Worm (Caenorhabditis elegans) whole organism, L4 larva: ENCODE data around the gene Y51H4A.24.
"Not testable (repeated sequence)": the region's sequence is repeated elsewhere in the genome, so short reads cannot be mapped to it uniquely, and the experiment has no call there.

ENCODE experiments used
- D1046.2 ChIP-seq: fragments of 200-800 bp; sonication (Bioruptor generic); IDR thresholded peaks from 2 replicates; pipeline ENCODE4 v1.3.6; 2022; ENCODE audit warnings: missing genetic modification characterization, missing compliant biosample characterization
- F26F4.8 ChIP-seq: fragments of 200-800 bp; sonication (Bioruptor generic); conservative IDR thresholded peaks from 2 replicates; pipeline ENCODE4 v1.3.6; 2022; ENCODE audit warnings: missing genetic modification characterization, missing compliant biosample characterization
- T26A8.4 ChIP-seq: fragments of 200-800 bp; sonication (Bioruptor generic); IDR thresholded peaks from 2 replicates; pipeline ENCODE4 v1.3.6; 2022; ENCODE audit warnings: missing genetic modification characterization, missing compliant biosample characterization
- Y105C5A.15 ChIP-seq: fragments of 200-800 bp; sonication (Bioruptor generic); IDR thresholded peaks from 2 replicates; pipeline ENCODE4 v1.3.6; 2022; ENCODE audit warnings: missing genetic modification characterization, missing compliant biosample characterization
- aly-2 ChIP-seq: sonication (generic microtip); optimal IDR thresholded peaks from 2 replicates; lab custom pipeline; 2018; ENCODE audit warnings: missing biosample characterization, missing genetic modification characterization
- attf-4 ChIP-seq: sonication (generic microtip); optimal IDR thresholded peaks from 3 replicates; lab custom pipeline; 2017; ENCODE audit warnings: missing biosample characterization, missing genetic modification characterization
- ceh-28 ChIP-seq: fragments of 150-350 bp; optimal IDR thresholded peaks from 2 replicates; lab custom pipeline; 2014; ENCODE audit warnings: missing biosample characterization, missing genetic modification reagents, missing genetic modification characterization
- ceh-44 ChIP-seq: fragments of 200-800 bp; sonication (Bioruptor generic); IDR thresholded peaks from 2 replicates; pipeline ENCODE4 v1.3.6; 2022; ENCODE audit warnings: missing genetic modification reagents, missing genetic modification characterization, missing compliant biosample characterization
- ctbp-1 ChIP-seq: fragments of 200-800 bp; sonication (Bioruptor generic); IDR thresholded peaks from 2 replicates; pipeline ENCODE4 v1.3.6; 2022; ENCODE audit warnings: missing genetic modification reagents, missing genetic modification characterization, missing compliant biosample characterization
- daf-16 ChIP-seq, 3 experiments: sonication (generic microtip); optimal IDR thresholded peaks; 2 replicates each; lab custom pipeline; 2016 to 2017; ENCODE audit warnings: missing genetic modification characterization in 3 of 3, missing genetic modification reagents in 3 of 3, mild to moderate bottlenecking in 2 of 3, missing compliant biosample characterization in 2 of 3, missing biosample characterization in 1 of 3, moderate library complexity in 1 of 3
- dmd-9 ChIP-seq: fragments of 200-800 bp; sonication (Bioruptor generic); IDR thresholded peaks from 2 replicates; pipeline ENCODE4 v1.3.6; 2022; ENCODE audit warnings: missing genetic modification reagents, missing genetic modification characterization, missing compliant biosample characterization
- duxl-1 ChIP-seq: sonication (generic microtip); optimal IDR thresholded peaks from 2 replicates; lab custom pipeline; 2016; ENCODE audit warnings: mild to moderate bottlenecking, missing genetic modification characterization, moderate library complexity, missing compliant biosample characterization; ENCODE audit not compliant: poor library complexity
- dve-1 ChIP-seq: sonication (generic microtip); optimal IDR thresholded peaks from 2 replicates; lab custom pipeline; 2017; ENCODE audit warnings: antibody characterized with exemption, mild to moderate bottlenecking, missing genetic modification characterization, missing compliant biosample characterization; ENCODE audit not compliant: insufficient read depth
- lin-1 ChIP-seq: fragments of 200-800 bp; sonication (Bioruptor generic); IDR thresholded peaks from 2 replicates; pipeline ENCODE4 v1.3.6; 2022; ENCODE audit warnings: missing genetic modification reagents, missing genetic modification characterization, missing compliant biosample characterization
- lin-38 ChIP-seq: fragments of 200-800 bp; sonication (Bioruptor generic); IDR thresholded peaks from 2 replicates; pipeline ENCODE4 v1.3.6; 2022; ENCODE audit warnings: missing genetic modification reagents, missing genetic modification characterization, missing compliant biosample characterization
- lin-39 ChIP-seq: fragments of 150-350 bp; optimal IDR thresholded peaks from 2 replicates; lab custom pipeline; 2014; ENCODE audit warnings: missing biosample characterization, missing genetic modification reagents, missing genetic modification characterization
- lir-3 ChIP-seq: sonication (generic microtip); optimal IDR thresholded peaks from 2 replicates; lab custom pipeline; 2016; ENCODE audit warnings: mild to moderate bottlenecking, missing genetic modification characterization, missing compliant biosample characterization
- madf-9 ChIP-seq: fragments of 200-800 bp; sonication (Bioruptor generic); conservative IDR thresholded peaks from 2 replicates; pipeline ENCODE4 v1.3.6; 2022; ENCODE audit warnings: missing genetic modification reagents, missing genetic modification characterization, missing compliant biosample characterization
- mdl-1 ChIP-seq, 2 experiments: fragments of 150-350 bp in 1 of 2; sonication (generic microtip) in 1 of 2; optimal IDR thresholded peaks; 2 replicates each; lab custom pipeline; 2014 to 2017; ENCODE audit warnings: missing biosample characterization in 2 of 2, missing genetic modification characterization in 2 of 2
- mdt-29 ChIP-seq: fragments of 200-800 bp; sonication (Bioruptor generic); IDR thresholded peaks from 2 replicates; pipeline ENCODE4 v1.3.6; 2022; ENCODE audit warnings: missing genetic modification reagents, missing genetic modification characterization, missing compliant biosample characterization
- mxl-2 ChIP-seq: fragments of 200-800 bp; sonication (Bioruptor generic); conservative IDR thresholded peaks from 2 replicates; pipeline ENCODE4 v1.3.6; 2022; ENCODE audit warnings: missing genetic modification reagents, missing genetic modification characterization, missing compliant biosample characterization
- nhr-102 ChIP-seq: sonication (generic microtip); optimal IDR thresholded peaks from 2 replicates; lab custom pipeline; 2016; ENCODE audit warnings: mild to moderate bottlenecking, missing genetic modification characterization, moderate library complexity, missing compliant biosample characterization
- nhr-11 ChIP-seq: fragments of 150-350 bp; optimal IDR thresholded peaks from 2 replicates; lab custom pipeline; 2014; ENCODE audit warnings: missing biosample characterization, missing genetic modification characterization
- nhr-28 ChIP-seq: fragments of 150-350 bp; optimal IDR thresholded peaks from 2 replicates; lab custom pipeline; 2014; ENCODE audit warnings: missing biosample characterization, missing genetic modification characterization
- nhr-76 ChIP-seq: fragments of 150-350 bp; optimal IDR thresholded peaks from 2 replicates; lab custom pipeline; 2014; ENCODE audit warnings: missing biosample characterization, missing genetic modification characterization
- pha-4 ChIP-seq, 2 experiments: fragments of 150-350 bp in 1 of 2; fragments of 200-800 bp in 1 of 2; sonication (Bioruptor generic) in 1 of 2; IDR thresholded peaks in 1 of 2; optimal IDR thresholded peaks in 1 of 2; 2 replicates each; pipeline versions ENCODE4 v1.3.6 to Lab custom; 2014 to 2022; ENCODE audit warnings: missing genetic modification characterization in 2 of 2, missing genetic modification reagents in 2 of 2, missing biosample characterization in 1 of 2, missing compliant biosample characterization in 1 of 2
- php-3 ChIP-seq: fragments of 200-800 bp; sonication (Bioruptor generic); IDR thresholded peaks from 2 replicates; pipeline ENCODE4 v1.3.6; 2022; ENCODE audit warnings: missing genetic modification reagents, missing genetic modification characterization, missing compliant biosample characterization
- pqm-1 ChIP-seq: sonication (generic microtip); optimal IDR thresholded peaks from 2 replicates; lab custom pipeline; 2017; ENCODE audit warnings: missing biosample characterization, missing genetic modification characterization
- skn-1 ChIP-seq: fragments of 150-350 bp; optimal IDR thresholded peaks from 2 replicates; lab custom pipeline; 2014; ENCODE audit warnings: missing biosample characterization, missing genetic modification characterization
- snpc-1.2 ChIP-seq: fragments of 200-800 bp; sonication (Bioruptor generic); IDR thresholded peaks from 2 replicates; pipeline ENCODE4 v1.3.6; 2022; ENCODE audit warnings: missing genetic modification reagents, missing genetic modification characterization, missing compliant biosample characterization
- vab-7 ChIP-seq: fragments of 200-800 bp; sonication (Bioruptor generic); IDR thresholded peaks from 2 replicates; pipeline ENCODE4 v1.3.6; 2022; ENCODE audit warnings: missing genetic modification reagents, missing genetic modification characterization, missing compliant biosample characterization
- zip-11 ChIP-seq: fragments of 200-800 bp; sonication (Bioruptor generic); IDR thresholded peaks from 2 replicates; pipeline ENCODE4 v1.3.6; 2022; ENCODE audit warnings: missing genetic modification characterization, missing compliant biosample characterization

Gene Y51H4A.24

ce11 chrIV:16775029-16775428, 34.4 kb upstream of the Y51H4A.24 start (continued):
- peak; percentile 85 for TF ChIP-seq F26F4.8 (GFP tag; lab: Robert Waterston, UW)
- TF ChIP-seq ctbp-1 (GFP tag; lab: Robert Waterston, UW) = no peak
- peak; percentile 80; the same call in 1 of the 2 replicates for TF ChIP-seq pha-4 (GFP tag; IDR thresholded peaks at IDR 0.05; lab: Robert Waterston, UW)
- no peak for TF ChIP-seq pha-4 (tag; optimal IDR thresholded peaks at IDR 0.05; lab: Kevin White, UChicago)
- peak; percentile 76 for TF ChIP-seq lin-38 (GFP tag; lab: Robert Waterston, UW)
- TF ChIP-seq lir-3 (tag; lab: Kevin White, UChicago) = peak; percentile 34
- no peak for TF ChIP-seq php-3 (GFP tag; lab: Robert Waterston, UW)
- no peak for TF ChIP-seq T26A8.4 (GFP tag; lab: Robert Waterston, UW)

- not testable (repeated sequence) for TF ChIP-seq mdl-1 (tag; optimal IDR thresholded peaks at IDR 0.05; lab: Kevin White, UChicago); skn-1 (tag; lab: Kevin White, UChicago); nhr-102 (tag; lab: Kevin White, UChicago)
These were observed 15.1 kb upstream of the Y51H4A.24 start, which contains the start of gene Y43D4A.2 for ce11 chrIV:16755771-16756170. Gene Y43D4A.2 (minus strand): TSS chrIV:16755871.

- TF ChIP-seq snpc-1.2 (peak; percentile 58; the same call in 1 of the 2 replicates), nhr-76 (tag; lab: Kevin White, UChicago) (no peak), ceh-44 (no peak), duxl-1 (tag; lab: Kevin White, UChicago) (no peak), attf-4 (tag; lab: Kevin White, UChicago) (no peak), nhr-11 (tag; lab: Kevin White, UChicago) (no peak)
These were observed 10.4 kb upstream of the Y51H4A.24 start for ce11 chrIV:16751087-16751486.

ce11 chrIV:16743530-16743929, 2.9 kb upstream of the Y51H4A.24 start, which contains the start of gene Y43D4A.1:
Gene Y43D4A.1 (plus strand): TSS chrIV:16743830.
- TF ChIP-seq lin-39 (tag; lab: Kevin White, UChicago) = no peak
- TF ChIP-seq mxl-2 (GFP tag; lab: Robert Waterston, UW) = no peak
- no peak for TF ChIP-seq aly-2 (tag; lab: Kevin White, UChicago)

ce11 chrIV:16735957-16736356, 4.7 kb downstream of the Y51H4A.24 start, which contains the start of gene Y51H4A.25:
Gene Y51H4A.25 (plus strand): TSS chrIV:16736329.
- TF ChIP-seq dve-1 (peak; percentile 26), nhr-28 (tag; lab: Kevin White, UChicago) (peak; percentile 18), D1046.2 (GFP tag; lab: Robert Waterston, UW) (no peak), ceh-28 (no peak), daf-16 (GFP tag; optimal IDR thresholded peaks at IDR 0.05; lab: Kevin White, UChicago) (no peak), daf-16 (tag; optimal IDR thresholded peaks at IDR 0.05; lab: Kevin White, UChicago) (peak; percentile 66), pqm-1 (peak; percentile 85), php-3 (GFP tag; lab: Robert Waterston, UW) (peak; percentile 59; the same call in 1 of the 2 replicates)

ce11 chrIV:16731253-16731652, 9.4 kb downstream of the Y51H4A.24 start:
- TF ChIP-seq lin-38 (GFP tag; lab: Robert Waterston, UW) (peak; percentile 75), dmd-9 (peak; percentile 75; the same call in 1 of the 2 replicates), mdt-29 (peak; percentile 69), Y105C5A.15 (GFP tag; lab: Robert Waterston, UW) (peak; percentile 59; the same call in 1 of the 2 replicates), madf-9 (GFP tag; lab: Robert Waterston, UW) (peak; percentile 72), snpc-1.2 (peak; percentile 98), zip-11 (GFP tag; lab: Robert Waterston, UW) (0 out of 2 replicates have a peak, but pooled peaks have one; percentile 53), pha-4 (GFP tag; IDR thresholded peaks at IDR 0.05; lab: Robert Waterston, UW) (peak; percentile 92), ceh-44 (peak; percentile 70; the same call in 1 of the 2 replicates), F26F4.8 (GFP tag; lab: Robert Waterston, UW) (peak; percentile 83), mxl-2 (GFP tag; lab: Robert Waterston, UW) (peak; percentile 70; the same call in 1 of the 2 replicates), lin-1 (GFP tag; lab: Robert Waterston, UW) (peak; percentile 57; the same call in 1 of the 2 replicates), vab-7 (GFP tag; lab: Robert Waterston, UW) (peak; percentile 95)
- TF ChIP-seq pha-4 (tag; optimal IDR thresholded peaks at IDR 0.05; lab: Kevin White, UChicago) = not testable (repeated sequence)
